Worm (Caenorhabditis elegans) whole organism, L4 larva: ENCODE results near the gene ZK637.4.

ENCODE experiments used
- fos-1 ChIP-seq: fragments of 150-350 bp; optimal IDR thresholded peaks from 2 replicates; lab custom pipeline; 2014; ENCODE audit warnings: missing biosample characterization, missing genetic modification characterization
- lin-13 ChIP-seq: fragments of 150-350 bp; optimal IDR thresholded peaks from 2 replicates; lab custom pipeline; 2014; ENCODE audit warnings: missing biosample characterization, missing genetic modification reagents, missing genetic modification characterization
- lin-29 ChIP-seq: fragments of 200-800 bp; sonication (Bioruptor generic); IDR thresholded peaks from 2 replicates; pipeline ENCODE4 v1.3.6; 2022; ENCODE audit warnings: missing genetic modification reagents, missing genetic modification characterization, missing compliant biosample characterization
- nhr-11 ChIP-seq: fragments of 150-350 bp; optimal IDR thresholded peaks from 2 replicates; lab custom pipeline; 2014; ENCODE audit warnings: missing biosample characterization, missing genetic modification characterization
- nhr-237 ChIP-seq: sonication (generic microtip); optimal IDR thresholded peaks from 2 replicates; lab custom pipeline; 2017; ENCODE audit warnings: missing biosample characterization, missing genetic modification characterization

DNA sequence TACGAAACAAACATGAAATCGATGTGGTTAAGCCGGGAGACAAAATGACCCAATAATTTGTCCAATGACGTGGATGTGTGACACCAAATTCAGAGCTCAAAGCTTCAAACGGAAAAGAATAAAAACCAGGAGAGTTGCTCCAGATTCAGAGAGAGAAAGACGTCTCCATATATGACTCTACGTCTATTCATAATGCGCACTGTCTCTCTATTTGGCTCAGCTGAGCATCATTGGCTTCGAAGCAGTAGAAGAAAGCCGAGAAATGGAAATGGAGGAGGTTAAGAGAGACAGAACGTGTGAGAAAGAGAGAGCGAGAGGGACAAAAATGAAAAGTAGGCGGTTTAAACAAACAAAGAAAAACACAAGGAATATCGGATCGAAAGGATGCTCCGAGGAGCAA is 7.3 kb upstream of the ZK637.4 start:
- no peak for TF ChIP-seq nhr-237 (tag; lab: Kevin White, UChicago)
- no peak for TF ChIP-seq fos-1
- no peak for TF ChIP-seq nhr-11 (tag; lab: Kevin White, UChicago)
- TF ChIP-seq lin-13 (GFP tag; lab: Kevin White, UChicago), result no peak
- no peak for TF ChIP-seq lin-29
